Worm (Caenorhabditis elegans) whole organism, L1 larva: ENCODE measurements around the gene cox-5A.
A peak's percentile ranks its signal among the peaks of the same experiment; 100 is the strongest.

Experiments used
- Y116A8C.19 ChIP-seq: sonication (generic microtip); optimal IDR thresholded peaks from 2 replicates; lab custom pipeline; 2016; ENCODE audit warnings: missing compliant biosample characterization, missing genetic modification characterization, borderline replicate concordance
- aha-1 ChIP-seq: fragments of 150-350 bp; optimal IDR thresholded peaks from 2 replicates; lab custom pipeline; 2014; ENCODE audit warnings: missing biosample characterization, missing genetic modification characterization
- alr-1 ChIP-seq: fragments of 200-800 bp; sonication (Bioruptor generic); optimal IDR thresholded peaks from 2 replicates; lab custom pipeline; 2018; ENCODE audit warnings: borderline replicate concordance, mild to moderate bottlenecking, missing genetic modification characterization, missing compliant biosample characterization
- aly-2 ChIP-seq: fragments of 150-350 bp; optimal IDR thresholded peaks from 2 replicates; lab custom pipeline; 2014; ENCODE audit warnings: missing biosample characterization, missing genetic modification characterization
- ama-1 ChIP-seq: fragments of 150-350 bp; optimal IDR thresholded peaks from 2 replicates; lab custom pipeline; 2014
- ceh-8 ChIP-seq: fragments of 200-800 bp; sonication (Bioruptor generic); optimal IDR thresholded peaks from 2 replicates; lab custom pipeline; 2018; ENCODE audit warnings: mild to moderate bottlenecking, missing genetic modification characterization, moderate library complexity, missing compliant biosample characterization
- ceh-88 ChIP-seq: fragments of 200-800 bp; sonication (Bioruptor generic); IDR thresholded peaks from 2 replicates; pipeline ENCODE4 v1.3.6; 2022; ENCODE audit warnings: missing genetic modification characterization, missing compliant biosample characterization
- efl-1 ChIP-seq, 4 experiments: fragments of 150-350 bp; optimal IDR thresholded peaks in 3 of 4; peaks in 1 of 4; 1 replicate in 1 of 4; 2 replicates in 3 of 4; lab custom pipeline; 2014; ENCODE audit warnings: missing biosample characterization in 2 of 4, missing genetic modification characterization in 2 of 4, missing genetic modification reagents in 2 of 4
- efl-3 ChIP-seq: fragments of 200-800 bp; sonication (Bioruptor generic); optimal IDR thresholded peaks from 2 replicates; lab custom pipeline; 2018; ENCODE audit warnings: mild to moderate bottlenecking, missing genetic modification characterization, missing compliant biosample characterization
- elt-2 ChIP-seq: sonication (generic microtip); optimal IDR thresholded peaks from 2 replicates; lab custom pipeline; 2016; ENCODE audit warnings: missing genetic modification characterization, mild to moderate bottlenecking, inconsistent platforms, missing compliant biosample characterization, missing genetic modification reagents
- ets-5 ChIP-seq: fragments of 200-800 bp; sonication (Bioruptor generic); IDR thresholded peaks from 2 replicates; pipeline ENCODE4 v1.3.6; 2022; ENCODE audit warnings: missing genetic modification characterization, missing compliant biosample characterization
- fkh-4 ChIP-seq: sonication (generic microtip); optimal IDR thresholded peaks from 2 replicates; lab custom pipeline; 2016; ENCODE audit warnings: missing compliant biosample characterization, missing genetic modification characterization, borderline replicate concordance
- fkh-8 ChIP-seq: sonication (generic microtip); optimal IDR thresholded peaks from 2 replicates; lab custom pipeline; 2016; ENCODE audit warnings: mild to moderate bottlenecking, missing genetic modification characterization, missing compliant biosample characterization
- fos-1 ChIP-seq: fragments of 150-350 bp; optimal IDR thresholded peaks from 2 replicates; lab custom pipeline; 2014; ENCODE audit warnings: missing biosample characterization, missing genetic modification characterization
- grh-1 ChIP-seq: fragments of 200-800 bp; sonication (Bioruptor generic); IDR thresholded peaks from 2 replicates; pipeline ENCODE4 v1.3.6; 2022; ENCODE audit warnings: missing genetic modification reagents, missing genetic modification characterization, missing compliant biosample characterization
- hlh-17 ChIP-seq: fragments of 200-800 bp; sonication (Bioruptor generic); optimal IDR thresholded peaks from 2 replicates; lab custom pipeline; 2018; ENCODE audit warnings: missing genetic modification characterization, mild to moderate bottlenecking, missing compliant biosample characterization, moderate library complexity, borderline replicate concordance
- hpl-2 ChIP-seq: fragments of 150-350 bp; optimal IDR thresholded peaks from 2 replicates; lab custom pipeline; 2014; ENCODE audit warnings: missing biosample characterization, missing genetic modification reagents, missing genetic modification characterization
- lin-15B ChIP-seq: fragments of 150-350 bp; sonication (generic microtip); optimal IDR thresholded peaks from 3 replicates; lab custom pipeline; 2014; ENCODE audit warnings: missing biosample characterization, missing genetic modification characterization
- mab-9 ChIP-seq: fragments of 200-800 bp; sonication (Bioruptor generic); IDR thresholded peaks from 2 replicates; pipeline ENCODE4 v1.3.6; 2022; ENCODE audit warnings: missing genetic modification reagents, missing genetic modification characterization, missing compliant biosample characterization
- mef-2 ChIP-seq: fragments of 150-350 bp; optimal IDR thresholded peaks from 2 replicates; lab custom pipeline; 2014; ENCODE audit warnings: missing biosample characterization, missing genetic modification characterization
- nhr-20 ChIP-seq: sonication (generic microtip); optimal IDR thresholded peaks from 2 replicates; lab custom pipeline; 2016; ENCODE audit warnings: mild to moderate bottlenecking, missing genetic modification characterization, missing compliant biosample characterization
- nhr-47 ChIP-seq: sonication (generic microtip); optimal IDR thresholded peaks from 2 replicates; lab custom pipeline; 2016; ENCODE audit warnings: mild to moderate bottlenecking, missing genetic modification characterization, moderate library complexity, missing compliant biosample characterization
- nhr-71 ChIP-seq: sonication (generic microtip); optimal IDR thresholded peaks from 2 replicates; lab custom pipeline; 2016; ENCODE audit warnings: mild to moderate bottlenecking, missing genetic modification characterization, moderate library complexity, missing compliant biosample characterization
- nhr-77 ChIP-seq: fragments of 150-350 bp; optimal IDR thresholded peaks from 2 replicates; lab custom pipeline; 2014; ENCODE audit warnings: missing biosample characterization, missing genetic modification characterization
- rnt-1 ChIP-seq: sonication (generic microtip); optimal IDR thresholded peaks from 2 replicates; lab custom pipeline; 2016; ENCODE audit warnings: mild to moderate bottlenecking, missing genetic modification characterization, moderate library complexity, missing compliant biosample characterization
- snpc-4 ChIP-seq: fragments of 150-350 bp; optimal IDR thresholded peaks from 2 replicates; lab custom pipeline; 2014; ENCODE audit warnings: missing biosample characterization, missing genetic modification characterization
- sup-37 ChIP-seq: fragments of 200-800 bp; sonication (Bioruptor generic); optimal IDR thresholded peaks from 2 replicates; lab custom pipeline; 2018; ENCODE audit warnings: mild to moderate bottlenecking, missing genetic modification characterization, missing compliant biosample characterization
- tbx-2 ChIP-seq: sonication (generic microtip); optimal IDR thresholded peaks from 2 replicates; lab custom pipeline; 2016; ENCODE audit warnings: missing genetic modification characterization, missing compliant biosample characterization
- tlp-1 ChIP-seq: fragments of 150-350 bp; optimal IDR thresholded peaks from 2 replicates; lab custom pipeline; 2014; ENCODE audit warnings: missing biosample characterization, missing genetic modification characterization
- unc-130 ChIP-seq: fragments of 150-350 bp; optimal IDR thresholded peaks from 2 replicates; lab custom pipeline; 2017; ENCODE audit warnings: missing biosample characterization, missing genetic modification characterization, inconsistent platforms
- unc-62 ChIP-seq: fragments of 150-350 bp; optimal IDR thresholded peaks from 2 replicates; lab custom pipeline; 2014; ENCODE audit warnings: missing biosample characterization, missing genetic modification reagents, missing genetic modification characterization
- unc-86 ChIP-seq: sonication (generic microtip); optimal IDR thresholded peaks from 2 replicates; lab custom pipeline; 2016; ENCODE audit warnings: missing genetic modification characterization, missing compliant biosample characterization
- unc-98 ChIP-seq: fragments of 200-800 bp; sonication (Bioruptor generic); IDR thresholded peaks from 2 replicates; pipeline ENCODE4 v1.3.6; 2022; ENCODE audit warnings: missing genetic modification characterization, missing compliant biosample characterization
- vab-15 ChIP-seq: sonication (generic microtip); optimal IDR thresholded peaks from 2 replicates; lab custom pipeline; 2017; ENCODE audit warnings: missing genotype, mild to moderate bottlenecking, missing genetic modification characterization, missing compliant biosample characterization
- xbp-1 ChIP-seq: sonication (generic microtip); optimal IDR thresholded peaks from 2 replicates; lab custom pipeline; 2016; ENCODE audit warnings: missing genetic modification characterization, missing compliant biosample characterization
- ztf-4 ChIP-seq: fragments of 150-350 bp; optimal IDR thresholded peaks from 2 replicates; lab custom pipeline; 2014; ENCODE audit warnings: missing biosample characterization, missing genetic modification characterization

cox-5A gene

DNA sequence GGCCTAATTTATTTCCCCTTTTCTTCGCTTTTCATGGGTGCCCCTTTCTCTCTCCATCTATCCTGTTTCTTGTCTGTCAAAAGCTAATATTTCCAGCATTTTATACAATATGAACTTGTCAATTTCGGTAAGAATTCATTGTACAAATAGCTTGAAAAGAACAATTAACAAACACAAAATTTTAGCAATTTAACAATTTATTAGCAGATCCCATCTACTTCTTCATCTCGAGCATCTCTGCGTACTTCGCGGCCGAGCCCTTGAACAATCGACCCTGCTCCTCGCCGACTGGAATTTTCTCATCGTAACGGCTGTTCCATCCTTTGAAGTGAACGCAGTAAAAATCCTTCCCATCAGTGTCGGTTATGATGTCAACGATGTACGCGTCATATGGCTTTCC, 29.6 kb upstream of the cox-5A start:
- TF ChIP-seq elt-2 (no peak), ztf-4 (tag; lab: Kevin White, UChicago) (no peak)

DNA sequence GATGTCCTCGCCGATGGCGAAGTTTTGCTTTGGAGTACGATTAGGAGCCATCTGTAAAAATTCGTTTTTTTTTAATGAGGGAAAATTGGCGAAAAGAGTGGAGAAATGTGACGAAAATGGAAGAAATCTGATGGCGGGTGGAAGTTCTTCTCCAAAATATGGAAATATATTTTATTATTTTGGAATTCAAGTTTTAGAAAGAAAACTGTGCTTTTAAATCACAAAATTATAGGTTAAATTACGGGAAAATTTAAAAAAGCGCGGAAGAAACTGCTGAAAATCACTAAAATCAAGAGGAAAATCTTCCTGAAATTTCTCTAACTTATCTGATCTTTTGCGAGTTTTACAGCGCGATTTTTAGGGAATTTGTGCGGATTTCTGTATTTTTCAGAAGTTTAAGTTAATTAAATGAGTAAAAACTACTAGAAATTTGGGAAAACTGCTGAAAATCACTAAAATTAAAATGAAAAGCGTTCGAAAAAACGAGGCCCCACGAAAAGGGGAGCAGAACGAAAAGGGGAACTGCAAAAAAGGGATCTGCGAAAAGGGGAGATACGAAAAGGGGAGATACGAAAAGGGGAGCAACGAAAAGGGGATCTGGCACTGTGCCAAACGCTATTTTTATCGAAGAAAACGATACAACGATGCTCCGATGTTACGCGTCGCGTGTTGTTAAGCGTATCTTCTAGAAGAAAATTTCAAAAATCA, 27.6 kb upstream of the cox-5A start, which contains the start of the genes cec-7 and enu-3.5:
Gene cec-7 (minus strand): TSS at position 51 of the 708 bp plus-strand sequence.
Gene enu-3.5 (plus strand): TSS at position 670 of the 708 bp plus-strand sequence.
- TF ChIP-seq alr-1 (tag; lab: Kevin White, UChicago) (no peak), unc-98 (GFP tag; lab: Robert Waterston, UW) (0 out of 2 replicates have a peak, but pooled peaks have one; percentile 13), efl-3 (GFP tag; lab: Kevin White, UChicago) (no peak)

DNA sequence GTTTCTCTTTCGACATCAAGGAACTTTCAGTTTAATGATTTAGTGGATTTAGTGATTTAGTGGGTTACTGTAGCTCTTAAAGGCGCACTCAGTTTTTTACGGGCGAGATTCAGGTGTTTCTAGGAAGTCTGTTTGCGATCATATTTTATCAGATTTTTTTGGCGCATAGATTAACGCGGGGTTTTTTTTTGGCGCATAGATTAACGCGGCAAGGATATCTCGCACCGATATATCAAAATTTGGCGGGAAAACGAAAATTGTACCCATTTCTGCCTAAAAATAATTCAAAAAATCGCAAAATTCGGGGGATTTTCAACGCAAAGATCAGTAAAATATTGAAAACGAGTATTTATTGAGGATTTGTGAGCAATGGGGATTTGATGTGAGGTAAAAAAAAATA, 24.6 kb upstream of the cox-5A start:
- TF ChIP-seq unc-130 (tag; lab: Kevin White, UChicago) (no peak), Y116A8C.19 (no peak), mab-9 (GFP tag; lab: Robert Waterston, UW) (no peak), ets-5 (GFP tag; lab: Robert Waterston, UW) (no peak), rnt-1 (tag; lab: Kevin White, UChicago) (no peak), hlh-17 (GFP tag; lab: Kevin White, UChicago) (no peak), sup-37 (GFP tag; lab: Kevin White, UChicago) (no peak), tlp-1 (tag; lab: Kevin White, UChicago) (no peak), unc-86 (tag; lab: Kevin White, UChicago) (no peak), mef-2 (tag; lab: Kevin White, UChicago) (no peak), ama-1 (lab: Kevin White, UChicago) (no peak), aly-2 (tag; lab: Kevin White, UChicago) (no peak), xbp-1 (tag; lab: Kevin White, UChicago) (no peak), vab-15 (tag; lab: Kevin White, UChicago) (no peak), nhr-20 (no peak), unc-62 (GFP tag; lab: Kevin White, UChicago) (no peak)

DNA sequence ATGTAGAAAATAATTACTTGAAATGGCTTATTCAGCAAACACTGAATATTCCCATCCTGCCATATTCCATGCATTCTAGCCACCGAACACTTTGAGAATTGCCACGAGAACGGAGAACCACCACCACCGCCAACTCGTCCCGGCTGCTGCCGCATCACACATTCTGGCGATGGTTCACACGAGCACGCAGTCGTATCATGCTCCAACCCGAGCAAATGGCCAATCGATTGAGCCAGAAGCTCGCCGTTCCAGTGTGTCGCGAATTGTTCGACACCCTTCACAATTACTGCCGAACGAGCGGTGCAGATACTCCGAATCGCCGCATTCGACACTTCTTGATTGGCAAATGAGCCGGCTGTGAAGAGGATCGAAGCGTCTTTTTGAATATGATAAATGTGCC, 20.1 kb upstream of the cox-5A start:
- TF ChIP-seq fos-1 (tag; lab: Kevin White, UChicago), result no peak
- no peak for TF ChIP-seq aha-1 (tag; lab: Kevin White, UChicago)
- TF ChIP-seq ceh-8 (GFP tag; lab: Kevin White, UChicago), result no peak
- TF ChIP-seq efl-1 (optimal IDR thresholded peaks at IDR 0.05; lab: Kevin White, UChicago), result no peak
- no peak for TF ChIP-seq efl-1 (GFP tag; optimal IDR thresholded peaks at IDR 0.05 in 1 of 2; lab: Kevin White, UChicago)
- TF ChIP-seq mab-9 (GFP tag; lab: Robert Waterston, UW), result no peak
- no peak for TF ChIP-seq fkh-8 (tag; lab: Kevin White, UChicago)
- TF ChIP-seq hpl-2 (GFP tag; lab: Kevin White, UChicago), result no peak
- TF ChIP-seq tbx-2 (tag; lab: Kevin White, UChicago), result no peak
- no peak for TF ChIP-seq ceh-88 (GFP tag; lab: Robert Waterston, UW)
- no peak for TF ChIP-seq lin-15B (tag; lab: Kevin White, UChicago)
- no peak for TF ChIP-seq nhr-47 (tag; lab: Kevin White, UChicago)
- no peak for TF ChIP-seq vab-15 (tag; lab: Kevin White, UChicago)
- no peak for TF ChIP-seq snpc-4 (tag; lab: Kevin White, UChicago)
- TF ChIP-seq grh-1 (GFP tag; lab: Robert Waterston, UW), result no peak
- TF ChIP-seq nhr-77 (tag; lab: Kevin White, UChicago), result no peak
- no peak for TF ChIP-seq fkh-4
- TF ChIP-seq ets-5 (GFP tag; lab: Robert Waterston, UW), result no peak
- no peak for TF ChIP-seq nhr-71 (tag; lab: Kevin White, UChicago)
- TF ChIP-seq, all 84 proteins: peak for 0
